Worm (Caenorhabditis elegans) whole organism, L4 larva: ENCODE data around the gene alkb-1.

ENCODE experiments used
- fkh-10 ChIP-seq: fragments of 150-350 bp; optimal IDR thresholded peaks from 2 replicates; lab custom pipeline; 2014; ENCODE audit warnings: missing biosample characterization, missing genetic modification reagents, missing genetic modification characterization
- pqm-1 ChIP-seq: sonication (generic microtip); optimal IDR thresholded peaks from 2 replicates; lab custom pipeline; 2017; ENCODE audit warnings: missing biosample characterization, missing genetic modification characterization

- TF ChIP-seq fkh-10 (GFP tag; lab: Kevin White, UChicago) (no peak), pqm-1 (tag; lab: Kevin White, UChicago) (no peak)
Measured at ce11 chrII:1436715-1437114, 24.5 kb downstream of the alkb-1 start.
